Fruit fly (Drosophila melanogaster) whole organism, larva: ENCODE results near the gene CG34263.

Experiments
- noc ChIP-seq: fragments of 200-800 bp; sonication (Bioruptor generic); optimal IDR thresholded peaks from 3 replicates; lab custom pipeline; 2019; ENCODE audit warnings: missing biosample characterization, mild to moderate bottlenecking, missing genetic modification characterization, moderate library complexity

Gene CG34263

DNA sequence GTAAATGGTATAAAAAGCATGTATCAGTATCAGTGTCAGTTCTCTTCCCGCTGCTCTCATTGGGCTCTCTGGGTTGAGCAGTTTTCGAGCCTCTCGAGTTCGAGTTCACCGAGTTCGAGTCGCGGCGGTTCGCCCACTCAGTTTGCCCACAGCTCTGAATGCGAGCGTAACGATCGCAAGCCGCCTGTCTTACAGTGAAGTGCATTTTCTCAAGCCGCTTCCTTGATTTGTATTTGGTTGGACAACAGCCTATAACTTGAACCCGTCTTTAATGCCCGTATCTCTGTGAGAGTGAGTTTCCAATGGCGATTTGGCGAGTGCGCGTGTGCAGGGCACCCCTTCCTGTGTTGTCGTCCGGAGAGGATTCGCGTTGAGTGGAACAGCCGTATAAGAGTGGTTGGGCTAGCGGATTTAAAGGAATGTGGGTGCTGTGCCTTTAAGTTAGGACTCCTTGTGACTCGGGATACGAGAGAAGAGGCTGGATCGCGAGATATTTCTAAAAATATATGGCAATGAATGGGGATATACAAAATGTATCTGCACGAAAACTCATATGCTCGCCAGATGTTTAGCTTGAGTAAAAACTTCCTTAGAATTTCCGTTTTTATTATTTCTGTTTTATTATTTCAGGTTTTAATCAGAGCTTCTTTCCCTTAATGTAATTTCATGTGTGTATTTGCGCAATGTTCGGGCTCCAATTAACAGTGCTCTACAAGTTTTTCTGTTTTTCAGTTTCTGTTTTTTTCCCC is 6.0 kb upstream of the CG34263 start:
- TF ChIP-seq noc: no peak

DNA sequence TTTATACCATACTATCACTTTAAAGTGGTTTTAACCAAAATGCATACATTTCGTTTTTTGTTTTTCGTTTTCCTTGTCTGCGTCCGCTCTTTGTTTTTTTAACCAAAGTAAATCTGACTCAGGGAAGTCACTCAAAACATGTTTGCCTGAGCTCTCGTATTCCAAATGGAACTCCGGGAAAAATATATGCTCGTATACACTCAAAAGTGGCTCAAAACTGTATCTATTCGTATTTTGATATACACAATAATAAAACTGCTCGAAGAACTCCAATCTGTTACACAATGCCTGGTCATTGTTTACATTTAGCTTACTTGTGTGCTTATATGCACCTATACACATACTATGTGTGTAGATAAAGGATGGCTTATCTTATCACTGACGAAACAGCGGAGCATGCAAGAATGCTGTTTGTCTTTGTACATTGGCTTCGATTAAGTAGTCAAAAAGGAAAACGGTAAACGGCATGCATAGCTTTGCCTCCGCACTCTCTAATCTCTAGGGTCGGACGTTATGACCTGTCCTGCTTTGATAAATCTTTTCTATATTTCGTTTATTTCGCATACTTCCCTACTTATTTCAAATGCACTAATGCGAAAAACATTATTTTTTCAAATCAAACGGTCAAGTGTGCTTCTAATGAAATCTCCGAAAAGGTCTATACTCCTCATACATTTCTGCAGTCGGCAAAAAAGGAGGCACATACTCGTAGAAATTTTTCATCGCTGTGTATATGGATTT is 5.2 kb upstream of the CG34263 start, which contains the start of gene miple2:
TSS of gene miple2 (plus strand) at position 441 of the 741 bp plus-strand sequence.
- peak; percentile 47 for TF ChIP-seq noc

DNA sequence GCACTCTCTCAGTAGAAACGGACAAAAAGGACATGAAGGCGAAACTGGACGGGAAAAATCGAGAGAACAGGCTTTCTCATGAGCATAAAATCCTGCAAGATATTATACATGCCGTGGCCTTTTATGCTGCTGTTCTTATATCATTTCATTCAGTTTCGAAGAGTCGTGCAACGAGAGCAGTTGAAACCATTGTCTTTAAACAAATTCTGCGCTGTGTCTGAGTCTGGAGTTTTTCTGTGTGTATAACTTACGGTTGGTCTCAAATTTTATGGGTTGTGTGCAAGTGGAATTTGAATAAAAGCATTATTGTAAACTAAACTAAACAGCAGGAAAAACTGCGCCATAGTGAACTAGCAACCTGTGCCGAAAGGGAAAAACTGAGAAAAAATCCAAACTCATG is 1.9 kb upstream of the CG34263 start:
- TF ChIP-seq noc: no peak

DNA sequence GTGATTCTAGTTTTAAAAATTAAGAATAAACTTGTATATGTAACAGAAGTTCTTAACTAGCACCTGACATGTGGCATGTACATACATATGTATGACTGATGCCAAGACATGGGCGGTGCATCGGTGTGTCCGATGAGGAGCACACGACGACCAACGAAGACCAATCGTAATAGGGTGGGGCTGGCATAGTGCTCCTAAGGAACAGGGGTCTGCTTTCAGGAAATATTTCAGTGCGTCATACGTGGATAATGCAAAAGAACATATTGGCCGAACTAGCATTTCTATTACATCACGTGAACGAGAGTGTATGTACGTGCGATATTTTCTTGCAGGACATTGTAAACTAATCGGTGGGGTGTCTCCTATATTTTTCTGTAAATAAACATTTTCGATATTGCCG is 1.4 kb upstream of the CG34263 start, which contains the start of gene miple1:
TSS of gene miple1 (plus strand) at position 217 of the 400 bp plus-strand sequence.
- no peak for TF ChIP-seq noc

DNA sequence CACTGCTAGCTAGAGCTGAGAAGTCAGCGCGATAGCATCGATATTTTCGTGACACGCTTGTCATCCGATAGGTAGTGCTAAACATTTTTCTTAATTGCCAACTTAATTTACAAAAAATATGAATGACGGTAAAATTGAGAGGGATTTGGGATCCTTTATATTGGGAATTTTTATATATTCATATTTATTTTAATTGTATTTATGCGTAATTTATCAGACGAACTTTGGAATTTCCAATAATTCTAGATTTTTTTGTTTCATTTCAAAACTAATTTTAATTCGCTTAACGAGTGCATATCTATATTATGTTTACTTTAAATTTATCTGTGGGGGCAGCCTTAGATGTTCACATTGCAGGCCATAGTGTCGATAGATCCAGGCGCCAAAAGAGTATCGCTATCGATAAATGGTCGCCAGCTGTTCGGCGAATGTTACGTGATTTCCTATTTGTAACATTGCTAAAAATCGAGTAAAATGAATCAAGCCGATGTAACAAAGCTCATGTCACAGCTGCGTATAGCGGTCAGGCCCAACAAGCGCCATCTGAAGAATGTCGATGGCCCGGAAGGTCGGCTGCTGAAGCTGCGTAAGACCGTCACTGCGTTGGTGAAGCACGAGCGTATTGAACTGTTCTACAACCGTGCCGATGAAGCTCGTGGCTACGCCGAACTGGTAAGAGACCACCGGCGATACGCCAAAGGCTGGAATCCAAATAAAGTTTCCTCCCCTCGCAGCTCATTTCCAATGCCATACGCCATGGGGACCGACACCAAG is 1.1 kb downstream of the CG34263 start, which contains the start of the genes Tudor-SN and mRpL17:
TSS of gene Tudor-SN (minus strand) at position 3 of the 774 bp plus-strand sequence.
TSS of gene mRpL17 (plus strand) at position 402 of the 774 bp plus-strand sequence.
- TF ChIP-seq noc: peak; percentile 38

DNA sequence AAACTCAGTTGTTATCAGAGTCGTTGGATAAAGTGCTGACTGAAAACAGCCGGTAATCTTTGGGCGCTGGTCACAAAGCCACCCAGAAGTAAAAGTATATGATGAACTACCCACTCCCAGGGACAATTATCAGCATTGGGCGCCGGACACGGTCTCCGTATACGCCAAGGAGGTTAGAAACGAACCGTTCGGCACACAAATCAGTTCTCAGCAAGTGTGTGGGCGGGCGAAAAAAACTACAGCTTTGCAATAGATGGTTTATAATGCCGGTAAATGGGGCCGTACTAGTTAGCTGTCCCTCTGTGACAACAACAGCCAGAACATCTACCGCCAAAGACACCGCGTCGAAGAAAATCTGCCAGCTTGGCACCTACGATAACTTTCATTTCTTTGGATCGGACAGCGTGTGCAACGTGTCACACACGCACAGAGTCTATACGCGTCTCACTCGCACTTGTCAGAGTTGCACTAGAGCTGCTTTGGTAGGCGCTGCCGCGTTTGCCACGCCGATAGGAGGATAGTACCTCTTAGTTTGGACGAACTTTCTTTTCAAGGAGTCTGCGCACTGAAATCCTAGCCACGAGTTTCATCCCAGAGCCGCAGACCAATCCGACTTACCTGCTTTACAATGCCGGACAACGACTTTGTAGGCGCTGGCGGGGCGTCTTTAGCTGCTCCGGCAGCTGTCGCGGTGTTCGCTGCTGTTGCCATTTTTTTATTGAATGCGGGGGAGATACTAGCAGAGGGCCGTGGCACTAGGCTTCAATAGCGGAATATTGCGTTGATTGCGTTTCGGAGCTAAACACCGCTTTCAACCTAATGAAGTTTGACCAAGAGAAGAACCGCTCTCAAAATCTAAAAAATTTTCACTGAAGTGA is 2.0 kb downstream of the CG34263 start:
- TF ChIP-seq noc: no peak

DNA sequence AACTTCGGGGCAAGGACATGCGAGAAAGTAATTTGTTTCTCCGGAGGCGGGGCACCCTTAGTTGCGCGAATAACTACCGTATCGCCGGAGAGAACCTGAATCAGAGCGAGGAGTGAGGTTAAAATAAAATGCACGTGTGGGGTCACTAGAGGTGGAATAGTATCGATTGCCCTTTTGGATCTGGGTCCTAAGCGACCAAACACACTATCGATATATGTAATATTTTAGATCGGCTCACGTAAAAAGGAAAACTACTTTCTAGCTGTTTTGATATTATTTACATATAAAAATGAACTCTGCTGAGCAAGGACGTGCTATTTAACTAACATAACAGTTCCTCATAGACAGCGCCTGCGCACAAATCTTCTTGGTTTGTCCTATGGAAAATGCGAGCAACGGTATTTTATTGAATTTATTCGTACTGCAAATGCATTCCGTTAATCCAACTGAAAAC is 3.0 kb downstream of the CG34263 start:
- no peak for TF ChIP-seq noc

DNA sequence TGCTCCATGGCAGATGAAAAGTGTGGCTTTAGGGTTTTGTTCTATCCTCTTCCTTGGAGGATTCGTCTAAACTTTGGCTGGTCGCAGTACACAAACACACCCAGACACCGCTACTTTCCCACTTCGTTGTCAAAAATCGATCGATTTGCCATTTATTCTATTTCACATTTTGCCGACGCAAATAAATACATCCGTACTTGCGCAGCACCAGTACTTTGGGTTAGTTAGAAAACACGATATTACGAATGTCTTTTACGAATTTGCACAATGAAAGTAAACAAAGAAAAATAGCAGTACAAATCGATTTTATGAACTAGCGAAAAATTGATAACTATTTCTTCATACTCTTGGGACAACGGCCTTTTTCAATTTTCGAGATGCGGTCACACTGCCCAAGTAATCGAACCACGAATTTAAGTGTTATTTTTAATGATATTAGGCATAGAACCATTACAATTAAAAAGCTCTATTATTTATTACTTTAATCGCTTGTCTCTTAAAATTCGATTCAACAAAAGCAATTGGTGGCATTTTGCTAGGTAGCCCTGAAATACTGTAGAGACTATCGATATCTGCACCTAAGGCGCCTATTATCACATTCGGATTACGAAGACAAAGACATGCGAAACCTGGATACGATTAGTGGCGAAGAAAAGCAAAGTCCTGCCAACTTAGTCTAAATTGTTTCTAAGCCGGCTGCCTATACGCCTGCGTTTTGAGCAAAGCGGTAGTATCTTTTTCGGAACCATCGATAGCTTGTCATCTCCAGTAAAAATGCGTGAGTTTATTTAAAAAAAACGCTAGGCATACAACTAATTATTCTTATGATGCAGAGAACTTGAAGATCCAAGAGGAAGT is 7.9 kb downstream of the CG34263 start, which contains the start of the genes DIP2 and wac:
TSS of gene DIP2 (minus strand) at position 337 of the 858 bp plus-strand sequence.
TSS of gene wac (plus strand) at position 559 of the 858 bp plus-strand sequence.
- no peak for TF ChIP-seq noc

DNA sequence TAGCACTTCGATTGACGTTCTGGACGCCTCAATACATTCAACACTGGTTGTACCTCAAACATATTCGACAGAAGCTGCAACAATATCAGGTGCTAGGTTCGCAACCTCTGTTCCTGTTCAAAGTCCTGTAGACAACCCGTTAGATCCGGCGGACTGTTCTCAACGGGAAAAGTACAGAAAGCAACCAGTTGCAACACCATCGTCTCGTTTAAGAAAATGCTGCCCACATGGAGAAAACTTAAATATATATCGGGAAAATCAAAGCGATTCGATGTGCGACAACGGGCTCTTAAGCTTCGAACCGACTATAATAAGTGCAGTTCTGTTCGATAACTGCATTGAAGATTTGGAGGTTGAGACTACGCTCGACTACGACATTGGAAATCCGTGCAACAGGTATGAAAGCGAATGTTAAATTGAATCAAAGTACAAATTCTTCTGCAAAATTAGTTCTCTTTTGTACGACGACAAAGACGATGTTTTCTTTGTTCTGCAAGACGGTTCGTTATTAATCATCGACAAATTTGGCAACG is 17.4 kb downstream of the CG34263 start:
- no peak for TF ChIP-seq noc

DNA sequence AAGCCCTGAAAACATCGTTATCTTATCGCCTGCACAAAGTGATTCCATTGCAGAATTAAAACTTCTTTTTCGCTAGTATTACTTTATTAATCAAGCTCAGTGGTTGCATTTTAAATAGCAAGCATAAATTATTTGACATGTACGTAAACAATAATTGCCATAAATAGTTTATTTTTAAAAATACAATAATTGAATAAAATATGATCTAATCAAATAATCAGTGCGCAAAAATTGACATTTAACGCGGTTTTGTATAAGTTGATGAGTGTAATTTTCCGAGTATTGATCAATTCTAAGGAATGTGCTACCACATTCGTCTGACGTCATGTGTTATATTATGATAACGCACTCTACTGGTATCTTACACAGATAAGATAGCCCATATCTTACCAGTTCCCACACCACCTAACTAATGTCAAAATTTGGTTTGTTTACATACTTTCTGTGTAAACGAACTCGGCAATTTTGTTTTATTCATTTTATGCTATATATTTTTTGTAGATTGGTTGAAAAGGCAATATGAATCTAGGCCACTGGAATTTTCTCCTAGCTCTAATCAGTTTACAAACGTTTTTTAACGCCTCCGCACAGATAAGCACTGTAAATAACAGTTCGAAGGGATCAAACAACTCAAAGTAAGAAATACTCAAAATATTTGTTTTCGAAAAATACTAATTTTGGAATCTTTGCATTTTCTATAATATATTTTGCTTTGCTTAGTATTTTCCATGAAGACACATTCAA is 18.1 kb downstream of the CG34263 start, which contains the start of gene mthl14:
TSS of gene mthl14 (plus strand) at position 10 of the 744 bp plus-strand sequence.
- TF ChIP-seq noc: no peak

DNA sequence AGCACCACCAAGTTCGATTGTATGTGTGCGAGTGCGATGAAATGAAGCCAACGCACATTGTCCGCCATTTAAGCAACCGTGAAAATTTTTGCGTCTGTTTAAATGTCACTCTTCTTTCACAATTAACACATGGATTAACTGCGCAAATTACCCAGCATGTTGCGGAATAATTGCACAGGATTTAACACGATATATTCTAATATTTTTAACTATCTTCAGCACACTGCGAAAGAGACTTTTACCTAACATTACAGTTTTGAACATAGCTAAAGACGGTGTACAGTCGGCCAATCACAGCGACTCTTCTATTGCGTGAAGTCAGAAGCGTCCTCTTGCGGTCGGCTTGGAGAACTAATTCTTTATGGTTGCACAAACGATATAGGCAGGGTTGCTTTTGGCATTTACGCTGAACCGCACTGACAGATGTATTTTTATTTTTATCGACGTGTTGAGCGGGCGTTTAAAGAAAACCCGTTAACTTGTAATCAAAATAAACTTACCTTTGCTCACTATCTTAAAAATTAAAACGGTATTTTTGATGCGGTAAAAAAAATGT is 19.0 kb downstream of the CG34263 start:
- TF ChIP-seq noc: no peak

DNA sequence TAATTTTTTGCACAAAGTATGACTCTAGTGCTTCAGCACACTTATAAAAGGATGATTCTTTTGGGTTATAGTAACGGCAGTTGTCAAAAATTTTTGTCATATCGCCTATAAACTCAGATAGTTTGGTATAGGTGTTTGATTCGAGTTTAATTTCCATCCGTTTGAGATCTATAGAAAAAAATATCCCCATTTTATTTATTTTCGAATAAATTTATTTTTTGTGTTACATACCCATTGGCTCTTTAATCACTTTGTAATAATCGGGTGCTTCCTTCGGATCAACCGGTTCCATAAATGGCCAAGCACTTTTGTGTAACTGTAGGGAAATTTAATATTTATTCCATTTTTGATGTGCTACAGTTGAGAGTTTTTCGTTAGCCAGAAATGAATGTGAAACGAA is 31.4 kb downstream of the CG34263 start:
- no peak for TF ChIP-seq noc

DNA sequence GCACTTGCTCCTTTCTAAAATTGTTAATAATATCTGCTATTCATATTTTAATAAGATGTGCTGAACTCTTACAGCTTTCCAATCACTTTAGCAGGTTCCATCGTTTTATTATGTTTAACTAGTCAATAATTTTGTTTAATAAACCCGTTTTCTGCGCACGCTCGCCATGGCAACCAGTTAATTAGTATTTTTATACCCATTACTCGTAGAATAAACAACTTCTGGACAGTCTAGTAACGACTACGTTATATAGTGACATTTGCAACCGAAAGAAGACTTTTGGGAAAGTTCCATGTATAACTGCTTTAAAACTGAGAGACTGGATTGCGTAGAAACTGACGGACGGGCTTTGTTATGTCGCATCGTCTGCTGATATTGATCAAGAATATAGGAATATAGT is 32.5 kb downstream of the CG34263 start, which contains the start of gene CG34453:
TSS of gene CG34453 (minus strand) at position 101 of the 400 bp plus-strand sequence.
- no peak for TF ChIP-seq noc
